Fruit fly (Drosophila melanogaster) whole organism, wandering third instar larva: ENCODE measurements around the gene mRpS26.

Experiments
- Abd-B ChIP-seq: fragments of >200 bp; optimal IDR thresholded peaks from 2 replicates; lab custom pipeline; 2017; ENCODE audit warnings: missing biosample characterization, missing genetic modification characterization
- CG32264 ChIP-seq: fragments of 200-800 bp; sonication (Bioruptor generic); optimal IDR thresholded peaks from 2 replicates; lab custom pipeline; 2016; ENCODE audit warnings: missing biosample characterization, missing genetic modification characterization
- CG9705 ChIP-seq: fragments of 200-800 bp; sonication (Bioruptor generic); optimal IDR thresholded peaks from 2 replicates; lab custom pipeline; 2018; ENCODE audit warnings: missing biosample characterization, mild to moderate bottlenecking, missing genetic modification characterization
- CrebA ChIP-seq: fragments of 200-800 bp; sonication (Bioruptor generic); optimal IDR thresholded peaks from 2 replicates; lab custom pipeline; 2016; ENCODE audit warnings: missing biosample characterization, mild to moderate bottlenecking, missing genetic modification characterization, borderline replicate concordance
- Dfd ChIP-seq: fragments of >200 bp; optimal IDR thresholded peaks from 2 replicates; lab custom pipeline; 2017; ENCODE audit warnings: missing biosample characterization, missing genetic modification characterization
- Dif ChIP-seq: fragments of 200-275, 200-300 bp; sonication (Bioruptor generic); optimal IDR thresholded peaks from 2 replicates; lab custom pipeline; 2018; ENCODE audit warnings: missing biosample characterization, missing genetic modification characterization; ENCODE audit not compliant: partially characterized antibody
- GATAd ChIP-seq: sonication (Bioruptor generic); optimal IDR thresholded peaks from 2 replicates; lab custom pipeline; 2016; ENCODE audit warnings: missing biosample characterization, missing genetic modification characterization
- HLH106 ChIP-seq: fragments of 200-800 bp; optimal IDR thresholded peaks from 3 replicates; lab custom pipeline; 2019; ENCODE audit warnings: missing biosample characterization, mild to moderate bottlenecking, missing genetic modification characterization, moderate library complexity
- Hnf4 ChIP-seq: fragments of 200-800 bp; sonication (Bioruptor generic); optimal IDR thresholded peaks from 2 replicates; lab custom pipeline; 2016; ENCODE audit warnings: missing biosample characterization, mild to moderate bottlenecking, missing genetic modification characterization
- Hr78 ChIP-seq: fragments of >200 bp; optimal IDR thresholded peaks from 2 replicates; lab custom pipeline; 2017; ENCODE audit warnings: missing biosample characterization, missing genetic modification characterization
- Hr83 ChIP-seq: fragments of 200-300 bp; sonication (Bioruptor generic); optimal IDR thresholded peaks from 2 replicates; lab custom pipeline; 2016; ENCODE audit warnings: missing biosample characterization, mild to moderate bottlenecking, missing genetic modification characterization, moderate library complexity; ENCODE audit not compliant: poor library complexity, severe bottlenecking
- Jra ChIP-seq: sonication (Bioruptor generic); optimal IDR thresholded peaks from 2 replicates; lab custom pipeline; 2016; ENCODE audit warnings: missing biosample characterization, missing genetic modification characterization
- Mio ChIP-seq: sonication (Bioruptor generic); optimal IDR thresholded peaks from 2 replicates; lab custom pipeline; 2016; ENCODE audit warnings: missing biosample characterization, missing genetic modification characterization
- Myc ChIP-seq: fragments of >200 bp; optimal IDR thresholded peaks from 2 replicates; lab custom pipeline; 2017
- N ChIP-seq: fragments of >200 bp; optimal IDR thresholded peaks from 2 replicates; lab custom pipeline; 2018; ENCODE audit warnings: missing biosample characterization, missing external identifiers, missing genetic modification characterization
- OdsH ChIP-seq: fragments of 200-800 bp; sonication (Bioruptor generic); optimal IDR thresholded peaks from 2 replicates; lab custom pipeline; 2016; ENCODE audit warnings: missing biosample characterization, mild to moderate bottlenecking, missing genetic modification characterization
- Rel ChIP-seq, 2 experiments: fragments of 200-800 bp; sonication (Bioruptor generic) in 1 of 2; optimal IDR thresholded peaks; 2 replicates in 1 of 2; 3 replicates in 1 of 2; lab custom pipeline; 2016 to 2019; ENCODE audit warnings: mild to moderate bottlenecking in 2 of 2, missing biosample characterization in 2 of 2, missing genetic modification characterization in 2 of 2, moderate library complexity in 1 of 2
- Sp1 ChIP-seq: fragments of 200-800 bp; sonication (Bioruptor generic); optimal IDR thresholded peaks from 3 replicates; lab custom pipeline; 2019; ENCODE audit warnings: missing biosample characterization, mild to moderate bottlenecking, missing genetic modification characterization, moderate library complexity
- Vsx2 ChIP-seq: fragments of 200-300, 225-300 bp; sonication (Bioruptor generic); optimal IDR thresholded peaks from 2 replicates; lab custom pipeline; 2018; ENCODE audit warnings: missing biosample characterization, missing genetic modification characterization; ENCODE audit not compliant: partially characterized antibody
- br ChIP-seq: fragments of 200-800 bp; sonication (Bioruptor generic); optimal IDR thresholded peaks from 2 replicates; lab custom pipeline; 2016; ENCODE audit warnings: missing biosample characterization, missing genetic modification characterization
- brk ChIP-seq: fragments of 200-800 bp; sonication (Bioruptor generic); optimal IDR thresholded peaks from 2 replicates; lab custom pipeline; 2016; ENCODE audit warnings: missing biosample characterization, mild to moderate bottlenecking, missing genetic modification characterization
- dl ChIP-seq, 2 experiments: fragments of 175-275, 200-275 bp in 1 of 2; fragments of 200-275 bp in 1 of 2; sonication (Bioruptor generic); optimal IDR thresholded peaks; lab custom pipeline; 2018; ENCODE audit warnings: mild to moderate bottlenecking in 2 of 2, missing biosample characterization in 2 of 2, missing genetic modification characterization in 2 of 2, moderate library complexity in 2 of 2; ENCODE audit not compliant: partially characterized antibody in 2 of 2, insufficient read depth in 1 of 2
- dmrt93B ChIP-seq: fragments of 200-800 bp; sonication (Bioruptor generic); optimal IDR thresholded peaks from 2 replicates; lab custom pipeline; 2018; ENCODE audit warnings: missing biosample characterization, mild to moderate bottlenecking, missing genetic modification characterization
- dsf ChIP-seq: sonication (Bioruptor generic); optimal IDR thresholded peaks from 2 replicates; lab custom pipeline; 2016; ENCODE audit warnings: missing biosample characterization, missing genetic modification characterization, borderline replicate concordance
- ey ChIP-seq: fragments of 200-800 bp; sonication (Bioruptor generic); optimal IDR thresholded peaks from 2 replicates; lab custom pipeline; 2016; ENCODE audit warnings: missing biosample characterization, missing genetic modification characterization
- foxo ChIP-seq, 2 experiments: fragments of 200-800 bp; sonication (Bioruptor generic); optimal IDR thresholded peaks; 2 replicates in 1 of 2; 3 replicates in 1 of 2; lab custom pipeline; 2016 to 2017; ENCODE audit warnings: missing biosample characterization in 2 of 2, missing genetic modification characterization in 2 of 2
- fru ChIP-seq: fragments of 200-800 bp; sonication (Bioruptor generic); optimal IDR thresholded peaks from 3 replicates; lab custom pipeline; 2016; ENCODE audit warnings: missing biosample characterization, mild to moderate bottlenecking, missing genetic modification characterization
- h ChIP-seq: fragments of 200-800 bp; sonication (Bioruptor generic); optimal IDR thresholded peaks from 3 replicates; lab custom pipeline; 2016; ENCODE audit warnings: missing biosample characterization, mild to moderate bottlenecking, missing genetic modification characterization
- jim ChIP-seq: fragments of 175-275, 200-325 bp; sonication (Bioruptor generic); optimal IDR thresholded peaks from 2 replicates; lab custom pipeline; 2016; ENCODE audit warnings: missing biosample characterization, mild to moderate bottlenecking, missing genetic modification characterization
- lola ChIP-seq: fragments of >200 bp; optimal IDR thresholded peaks from 2 replicates; lab custom pipeline; 2017; ENCODE audit warnings: missing biosample characterization, missing genetic modification characterization
- pan ChIP-seq: fragments of >200 bp; optimal IDR thresholded peaks from 2 replicates; lab custom pipeline; 2017
- psq ChIP-seq: fragments of 200-800 bp; sonication (Bioruptor generic); optimal IDR thresholded peaks from 3 replicates; lab custom pipeline; 2017; ENCODE audit warnings: missing biosample characterization, mild to moderate bottlenecking, missing genetic modification characterization, moderate library complexity
- rgr ChIP-seq: fragments of 200-800 bp; sonication (Bioruptor generic); optimal IDR thresholded peaks from 3 replicates; lab custom pipeline; 2016; ENCODE audit warnings: missing biosample characterization, mild to moderate bottlenecking, missing genetic modification characterization
- sage ChIP-seq: fragments of 200-800 bp; sonication (Bioruptor generic); optimal IDR thresholded peaks from 2 replicates; lab custom pipeline; 2016; ENCODE audit warnings: missing biosample characterization, mild to moderate bottlenecking, missing genetic modification characterization
- sv ChIP-seq: fragments of 200-800 bp; sonication (Bioruptor generic); optimal IDR thresholded peaks from 3 replicates; lab custom pipeline; 2016; ENCODE audit warnings: missing biosample characterization, missing genetic modification characterization
- tai ChIP-seq: sonication (Bioruptor generic); optimal IDR thresholded peaks from 2 replicates; lab custom pipeline; 2016; ENCODE audit warnings: missing biosample characterization, missing genetic modification characterization
- usp ChIP-seq: fragments of >200 bp; optimal IDR thresholded peaks from 2 replicates; lab custom pipeline; 2017; ENCODE audit warnings: missing biosample characterization, missing genetic modification characterization
- woc ChIP-seq: sonication (Bioruptor generic); optimal IDR thresholded peaks from 2 replicates; lab custom pipeline; 2016; ENCODE audit warnings: missing biosample characterization, mild to moderate bottlenecking, missing genetic modification characterization

Gene mRpS26

dm6 chr3L:18146833-18147232, 40.5 kb downstream of the mRpS26 start:
- TF ChIP-seq pan (lab: Kevin White, UChicago) (no peak), CG9705 (GFP tag; lab: Kevin White, UChicago) (no peak), ey (no peak), usp (GFP tag; lab: Kevin White, UChicago) (no peak), CG32264 (no peak), woc (GFP tag; lab: Kevin White, UChicago) (no peak), sv (GFP tag; lab: Kevin White, UChicago) (no peak), jim (GFP tag; lab: Kevin White, UChicago) (no peak)

dm6 chr3L:18147596-18147995, 41.2 kb downstream of the mRpS26 start:
- TF ChIP-seq Sp1 (GFP tag; lab: Kevin White, UChicago) (no peak), jim (GFP tag; lab: Kevin White, UChicago) (no peak), rgr (no peak), Myc (lab: Kevin White, UChicago) (no peak), CrebA (GFP tag; lab: Kevin White, UChicago) (no peak), Vsx2 (no peak), fru (GFP tag; lab: Kevin White, UChicago) (no peak), Mio (GFP tag; lab: Kevin White, UChicago) (no peak), pan (lab: Kevin White, UChicago) (no peak), GATAd (no peak), psq (GFP tag; lab: Kevin White, UChicago) (no peak), N (GFP tag; lab: Kevin White, UChicago) (no peak), Hr83 (GFP tag; lab: Kevin White, UChicago) (no peak), Hr78 (GFP tag; lab: Kevin White, UChicago) (no peak), HLH106 (tag; lab: Kevin White, UChicago) (no peak), Dif (GFP tag; lab: Kevin White, UChicago) (no peak)

- no peak for TF ChIP-seq Mio (GFP tag; lab: Kevin White, UChicago)
- no peak for TF ChIP-seq CrebA (GFP tag; lab: Kevin White, UChicago)
- peak; percentile 65 for TF ChIP-seq Hnf4 (GFP tag; lab: Kevin White, UChicago)
- TF ChIP-seq OdsH (GFP tag; lab: Kevin White, UChicago): peak; percentile 88
- no peak for TF ChIP-seq Hr83 (GFP tag; lab: Kevin White, UChicago)
- no peak for TF ChIP-seq Hr78 (GFP tag; lab: Kevin White, UChicago)
- TF ChIP-seq dsf (GFP tag; lab: Kevin White, UChicago): no peak
- TF ChIP-seq N (GFP tag; lab: Kevin White, UChicago): no peak
- TF ChIP-seq HLH106 (tag; lab: Kevin White, UChicago): peak; percentile 86
- peak; percentile 11 for TF ChIP-seq brk
- peak; percentile 81 for TF ChIP-seq h (GFP tag; lab: Kevin White, UChicago)
- TF ChIP-seq rgr: peak; percentile 78
- TF ChIP-seq Rel (GFP tag; optimal IDR thresholded peaks at IDR 0.05; lab: Kevin White, UChicago): no peak
- no peak for TF ChIP-seq Rel (tag; optimal IDR thresholded peaks at IDR 0.05; lab: Kevin White, UChicago)
- TF ChIP-seq Dfd (GFP tag; lab: Kevin White, UChicago): no peak
- TF ChIP-seq Myc (lab: Kevin White, UChicago): no peak
- peak; percentile 10 for TF ChIP-seq woc (GFP tag; lab: Kevin White, UChicago)
- TF ChIP-seq lola (GFP tag; lab: Kevin White, UChicago): no peak
- TF ChIP-seq br (GFP tag; lab: Kevin White, UChicago): peak; percentile 58
- TF ChIP-seq sage (GFP tag; lab: Kevin White, UChicago): peak; percentile 5
- no peak for TF ChIP-seq Dif (GFP tag; lab: Kevin White, UChicago)
- peak; percentile 76 for TF ChIP-seq dmrt93B
- TF ChIP-seq Vsx2: no peak
- no peak for TF ChIP-seq CG32264
- peak; percentile 87 for TF ChIP-seq sv (GFP tag; lab: Kevin White, UChicago)
- TF ChIP-seq usp (GFP tag; lab: Kevin White, UChicago): no peak
- TF ChIP-seq fru (GFP tag; lab: Kevin White, UChicago): peak; percentile 77
- TF ChIP-seq psq (GFP tag; lab: Kevin White, UChicago): peak; percentile 77
- TF ChIP-seq Abd-B (GFP tag; lab: Kevin White, UChicago): no peak
- peak; percentile 58 for TF ChIP-seq CG9705 (GFP tag; lab: Kevin White, UChicago)
- TF ChIP-seq GATAd: no peak
- TF ChIP-seq jim (GFP tag; lab: Kevin White, UChicago): no peak
- peak; percentile 88 for TF ChIP-seq Sp1 (GFP tag; lab: Kevin White, UChicago)
- no peak for TF ChIP-seq tai (GFP tag; lab: Kevin White, UChicago)
- TF ChIP-seq dl (GFP tag; optimal IDR thresholded peaks at IDR 0.05; lab: Kevin White, UChicago; ENCODE audit: insufficient read depth in 1 of 2, partially characterized antibody in 2 of 2): no peak
- TF ChIP-seq ey: peak; percentile 62
- peak; percentile 6 for TF ChIP-seq Jra
- no peak for TF ChIP-seq pan (lab: Kevin White, UChicago)
- TF ChIP-seq foxo (GFP tag; optimal IDR thresholded peaks at IDR 0.05; lab: Kevin White, UChicago): peak in 1 of 2 experiments; percentile 87
- TF ChIP-seq, all 38 proteins: peak for 18
These were observed 42.1 kb downstream of the mRpS26 start, which contains the start of gene CG7330 for dm6 chr3L:18148418-18148973. Gene CG7330 (plus strand): TSS chr3L:18148923.
